Worm (Caenorhabditis elegans) whole organism, mixed stage, embryonic: ENCODE measurements around the gene nca-2.

Source experiments
- M03D4.4 ChIP-seq: sonication (generic microtip); optimal IDR thresholded peaks from 2 replicates; lab custom pipeline; 2017; ENCODE audit warnings: mild to moderate bottlenecking, missing genetic modification characterization, missing compliant biosample characterization
- bed-3 ChIP-seq: fragments of 200-800 bp; sonication (Bioruptor generic); optimal IDR thresholded peaks from 3 replicates; lab custom pipeline; 2018; ENCODE audit warnings: mild to moderate bottlenecking, missing genetic modification characterization, moderate library complexity, missing compliant biosample characterization
- blmp-1 ChIP-seq: fragments of 150-350 bp; optimal IDR thresholded peaks from 2 replicates; lab custom pipeline; 2014; ENCODE audit warnings: missing biosample characterization, missing genetic modification characterization
- ceh-39 ChIP-seq: fragments of 150-350 bp; optimal IDR thresholded peaks from 2 replicates; lab custom pipeline; 2014; ENCODE audit warnings: missing biosample characterization, missing genetic modification characterization
- ceh-43 ChIP-seq: fragments of 200-800 bp; sonication (Bioruptor generic); optimal IDR thresholded peaks from 2 replicates; lab custom pipeline; 2018; ENCODE audit warnings: mild to moderate bottlenecking, missing genetic modification characterization, moderate library complexity, missing compliant biosample characterization
- ceh-83 ChIP-seq: fragments of 200-800 bp; sonication (Bioruptor generic); optimal IDR thresholded peaks from 2 replicates; lab custom pipeline; 2018; ENCODE audit warnings: mild to moderate bottlenecking, missing genetic modification characterization, missing compliant biosample characterization
- ces-1 ChIP-seq: fragments of 150-350 bp; optimal IDR thresholded peaks from 2 replicates; lab custom pipeline; 2014; ENCODE audit warnings: missing biosample characterization, missing genetic modification reagents, missing genetic modification characterization
- cnd-1 ChIP-seq: fragments of 200-800 bp; sonication (Bioruptor generic); optimal IDR thresholded peaks from 2 replicates; lab custom pipeline; 2018; ENCODE audit warnings: mild to moderate bottlenecking, missing genetic modification characterization, missing compliant biosample characterization
- drap-1 ChIP-seq: fragments of 200-800 bp; sonication (Bioruptor generic); optimal IDR thresholded peaks from 3 replicates; lab custom pipeline; 2018; ENCODE audit warnings: mild to moderate bottlenecking, missing genetic modification characterization, missing compliant biosample characterization
- elt-1 ChIP-seq: sonication (generic microtip); optimal IDR thresholded peaks from 2 replicates; lab custom pipeline; 2017; ENCODE audit warnings: missing genetic modification characterization, mild to moderate bottlenecking, missing compliant biosample characterization, antibody characterized with exemption, moderate library complexity, borderline replicate concordance; ENCODE audit not compliant: insufficient read depth
- elt-3 ChIP-seq: fragments of 150-350 bp; optimal IDR thresholded peaks from 2 replicates; lab custom pipeline; 2014; ENCODE audit warnings: missing biosample characterization, missing genetic modification characterization
- flh-1 ChIP-seq: fragments of 200-800 bp; sonication (Bioruptor generic); optimal IDR thresholded peaks from 2 replicates; lab custom pipeline; 2018; ENCODE audit warnings: mild to moderate bottlenecking, missing genetic modification characterization, moderate library complexity, missing compliant biosample characterization
- ham-2 ChIP-seq: fragments of 200-800 bp; sonication (Bioruptor generic); optimal IDR thresholded peaks from 2 replicates; lab custom pipeline; 2018; ENCODE audit warnings: mild to moderate bottlenecking, missing genetic modification characterization, missing compliant biosample characterization
- hlh-1 ChIP-seq: fragments of 150-350 bp; optimal IDR thresholded peaks from 2 replicates; lab custom pipeline; 2014; ENCODE audit warnings: missing biosample characterization, missing genetic modification reagents, missing genetic modification characterization
- lin-13 ChIP-seq: fragments of 150-350 bp; optimal IDR thresholded peaks from 2 replicates; lab custom pipeline; 2014; ENCODE audit warnings: missing biosample characterization, missing genetic modification characterization
- lin-32 ChIP-seq: fragments of 200-800 bp; sonication (Bioruptor generic); optimal IDR thresholded peaks from 2 replicates; lab custom pipeline; 2018; ENCODE audit warnings: mild to moderate bottlenecking, missing genetic modification characterization, missing compliant biosample characterization
- lsy-2 ChIP-seq: fragments of 150-350 bp; optimal IDR thresholded peaks from 2 replicates; lab custom pipeline; 2014; ENCODE audit warnings: missing biosample characterization, missing genetic modification characterization
- mab-5 ChIP-seq: fragments of 150-350 bp; optimal IDR thresholded peaks from 2 replicates; lab custom pipeline; 2014; ENCODE audit warnings: missing biosample characterization, missing genetic modification characterization
- mep-1 ChIP-seq: fragments of 150-350 bp; optimal IDR thresholded peaks from 2 replicates; lab custom pipeline; 2017; ENCODE audit warnings: missing biosample characterization, missing genetic modification reagents, missing genetic modification characterization, inconsistent platforms
- mls-2 ChIP-seq: sonication (generic microtip); optimal IDR thresholded peaks from 2 replicates; lab custom pipeline; 2016; ENCODE audit warnings: mild to moderate bottlenecking, missing genetic modification characterization, moderate library complexity, missing compliant biosample characterization
- nhr-12 ChIP-seq: fragments of 150-350 bp; optimal IDR thresholded peaks from 2 replicates; lab custom pipeline; 2014; ENCODE audit warnings: missing biosample characterization, missing genetic modification characterization
- nhr-2 ChIP-seq: fragments of 150-350 bp; optimal IDR thresholded peaks from 2 replicates; lab custom pipeline; 2014; ENCODE audit warnings: missing biosample characterization, missing genetic modification characterization
- nhr-237 ChIP-seq: fragments of 150-350 bp; optimal IDR thresholded peaks from 2 replicates; lab custom pipeline; 2014; ENCODE audit warnings: missing biosample characterization, missing genetic modification characterization
- nhr-28 ChIP-seq: fragments of 150-350 bp; optimal IDR thresholded peaks from 2 replicates; lab custom pipeline; 2014; ENCODE audit warnings: missing biosample characterization, missing genetic modification characterization
- nhr-76 ChIP-seq: sonication (generic microtip); optimal IDR thresholded peaks from 2 replicates; lab custom pipeline; 2017; ENCODE audit warnings: missing biosample characterization, missing genetic modification characterization
- pha-4 ChIP-seq: fragments of 150-350 bp; optimal IDR thresholded peaks from 2 replicates; lab custom pipeline; 2018; ENCODE audit warnings: missing biosample characterization, missing genetic modification reagents, missing genetic modification characterization
- sem-2 ChIP-seq: fragments of 200-800 bp; sonication (Bioruptor generic); optimal IDR thresholded peaks from 2 replicates; lab custom pipeline; 2018; ENCODE audit warnings: mild to moderate bottlenecking, missing genetic modification characterization, missing compliant biosample characterization
- snpc-4 ChIP-seq: fragments of 150-350 bp; optimal IDR thresholded peaks from 2 replicates; lab custom pipeline; 2014; ENCODE audit warnings: missing biosample characterization, missing genetic modification characterization
- sptf-1 ChIP-seq: sonication (generic microtip); optimal IDR thresholded peaks from 2 replicates; lab custom pipeline; 2017; ENCODE audit warnings: mild to moderate bottlenecking, missing genetic modification characterization, moderate library complexity, missing compliant biosample characterization
- tbx-8 ChIP-seq: fragments of 200-800 bp; sonication (Bioruptor generic); optimal IDR thresholded peaks from 2 replicates; lab custom pipeline; 2018; ENCODE audit warnings: mild to moderate bottlenecking, missing genetic modification characterization, moderate library complexity, missing compliant biosample characterization
- unc-120 ChIP-seq: sonication (generic microtip); optimal IDR thresholded peaks from 2 replicates; lab custom pipeline; 2017; ENCODE audit warnings: missing genetic modification characterization, missing compliant biosample characterization; ENCODE audit not compliant: poor library complexity, severe bottlenecking
- unc-39 ChIP-seq: fragments of 150-350 bp; optimal IDR thresholded peaks from 2 replicates; lab custom pipeline; 2014; ENCODE audit warnings: missing biosample characterization, missing genetic modification characterization
- unc-62 ChIP-seq: fragments of 150-350 bp; optimal IDR thresholded peaks from 2 replicates; lab custom pipeline; 2014; ENCODE audit warnings: missing biosample characterization, missing genetic modification reagents, missing genetic modification characterization
- zip-8 ChIP-seq: fragments of 150-350 bp; optimal IDR thresholded peaks from 2 replicates; lab custom pipeline; 2014; ENCODE audit warnings: missing biosample characterization, missing genetic modification characterization
- ztf-11 ChIP-seq: fragments of 150-350 bp; optimal IDR thresholded peaks from 2 replicates; lab custom pipeline; 2014; ENCODE audit warnings: missing biosample characterization, missing genetic modification characterization

Gene nca-2

DNA sequence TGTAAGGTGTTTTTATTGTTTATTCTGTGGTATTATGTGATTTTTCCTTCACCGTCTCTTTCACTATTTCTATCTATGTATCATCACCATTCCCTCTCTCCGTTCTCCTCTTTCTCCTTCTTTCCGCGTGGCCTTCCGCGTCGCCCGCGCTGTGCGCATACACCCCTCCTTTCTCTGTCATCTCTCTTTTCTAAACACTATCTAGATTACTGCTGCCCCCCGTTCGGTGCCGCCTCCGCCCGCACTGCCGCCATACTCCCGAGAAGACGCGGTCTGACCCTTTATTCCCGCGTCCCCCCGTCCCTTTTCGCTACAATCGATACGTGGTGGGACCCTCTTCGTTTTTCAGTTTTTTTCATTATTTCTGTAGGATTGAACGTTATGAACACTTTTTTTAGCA lies 16.7 kb upstream of the nca-2 start:
- peak; percentile 31 for TF ChIP-seq flh-1 (GFP tag; lab: Kevin White, UChicago)
- TF ChIP-seq mep-1, result peak; percentile 46
- TF ChIP-seq M03D4.4 (tag; lab: Kevin White, UChicago), result peak; percentile 44
- TF ChIP-seq elt-1 (tag; lab: Kevin White, UChicago), result no peak
- TF ChIP-seq lin-32 (GFP tag; lab: Kevin White, UChicago), result no peak
- peak; percentile 51 for TF ChIP-seq mls-2 (tag; lab: Kevin White, UChicago)
- TF ChIP-seq sem-2 (GFP tag; lab: Kevin White, UChicago), result no peak
- peak; percentile 61 for TF ChIP-seq ham-2 (GFP tag; lab: Kevin White, UChicago)
- TF ChIP-seq snpc-4, result no peak
- no peak for TF ChIP-seq bed-3
- TF ChIP-seq drap-1, result peak; percentile 7
- TF ChIP-seq pha-4 (tag; lab: Kevin White, UChicago), result peak; percentile 46
- TF ChIP-seq nhr-28 (tag; lab: Kevin White, UChicago), result no peak
- TF ChIP-seq lin-13 (tag; lab: Kevin White, UChicago), result no peak
- TF ChIP-seq nhr-237 (tag; lab: Kevin White, UChicago), result no peak
- TF ChIP-seq ceh-83 (GFP tag; lab: Kevin White, UChicago), result no peak
- TF ChIP-seq sptf-1 (tag; lab: Kevin White, UChicago), result peak; percentile 49
- TF ChIP-seq zip-8 (tag; lab: Kevin White, UChicago), result no peak
- TF ChIP-seq nhr-12, result no peak
- TF ChIP-seq cnd-1, result no peak
- TF ChIP-seq nhr-76, result no peak
- no peak for TF ChIP-seq tbx-8 (GFP tag; lab: Kevin White, UChicago)
- TF ChIP-seq unc-39 (tag; lab: Kevin White, UChicago), result no peak
- TF ChIP-seq mab-5 (tag; lab: Kevin White, UChicago), result no peak
- no peak for TF ChIP-seq nhr-2 (tag; lab: Kevin White, UChicago)
- no peak for TF ChIP-seq ceh-39 (tag; lab: Kevin White, UChicago)
- TF ChIP-seq blmp-1, result no peak
- no peak for TF ChIP-seq ceh-43 (GFP tag; lab: Kevin White, UChicago)
- TF ChIP-seq hlh-1 (tag; lab: Kevin White, UChicago), result no peak
- no peak for TF ChIP-seq lsy-2 (tag; lab: Kevin White, UChicago)
- TF ChIP-seq unc-120 (tag; lab: Kevin White, UChicago), result peak; percentile 50
- no peak for TF ChIP-seq ces-1 (GFP tag; lab: Kevin White, UChicago)
- no peak for TF ChIP-seq elt-3 (tag; lab: Kevin White, UChicago)
- no peak for TF ChIP-seq unc-62 (GFP tag; lab: Kevin White, UChicago)
- no peak for TF ChIP-seq ztf-11 (tag; lab: Kevin White, UChicago)

DNA sequence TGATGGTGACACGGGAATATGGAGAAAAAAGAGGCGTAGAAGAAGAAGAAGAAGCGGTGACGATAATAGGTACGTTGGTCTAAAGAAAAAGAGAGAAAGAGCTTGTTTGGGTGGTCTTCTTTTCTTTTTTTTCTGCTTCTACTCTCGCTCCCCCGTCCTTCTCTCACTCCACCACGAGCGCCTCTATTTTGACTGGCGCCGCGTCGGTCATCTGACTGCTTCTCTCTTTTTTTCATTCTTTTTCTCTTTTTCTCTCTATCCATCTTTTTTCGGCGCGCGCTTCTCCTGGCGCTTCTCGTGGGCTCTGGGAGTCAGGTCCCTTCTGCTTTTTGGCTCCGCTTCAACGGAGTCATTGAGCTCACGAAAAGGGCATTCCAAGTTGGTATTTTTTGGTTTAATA lies 15.0 kb upstream of the nca-2 start:
- TF ChIP-seq tbx-8 (GFP tag; lab: Kevin White, UChicago), result no peak
- TF ChIP-seq ztf-11 (tag; lab: Kevin White, UChicago), result no peak
- no peak for TF ChIP-seq mep-1
- no peak for TF ChIP-seq lin-32 (GFP tag; lab: Kevin White, UChicago)
- TF ChIP-seq sem-2 (GFP tag; lab: Kevin White, UChicago), result no peak

DNA sequence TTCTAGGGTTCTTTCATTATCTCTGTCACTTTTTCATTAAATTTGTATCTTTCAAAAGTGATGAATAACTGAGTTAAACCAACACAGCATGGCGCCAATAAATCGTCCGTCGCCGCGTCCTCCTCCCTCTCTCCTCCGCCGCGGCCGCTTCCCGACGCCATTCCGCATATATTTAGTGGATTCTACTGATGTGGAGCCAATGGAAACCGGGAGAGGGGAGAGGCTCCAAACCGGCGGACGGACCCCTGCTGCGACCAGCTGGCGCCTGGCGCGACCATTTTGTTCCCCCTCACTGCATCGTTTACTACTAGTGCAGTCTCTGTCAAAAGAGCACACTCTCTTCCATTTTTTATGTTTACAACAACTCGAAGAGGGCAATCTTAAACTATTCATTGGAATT lies 14.2 kb upstream of the nca-2 start:
- no peak for TF ChIP-seq lsy-2 (tag; lab: Kevin White, UChicago)
- TF ChIP-seq lin-32 (GFP tag; lab: Kevin White, UChicago), result no peak
- no peak for TF ChIP-seq unc-62 (GFP tag; lab: Kevin White, UChicago)
- TF ChIP-seq unc-39 (tag; lab: Kevin White, UChicago), result no peak

ce11 chrIII:4951824-4952223 lies 13.5 kb upstream of the nca-2 start, which contains the start of gene flh-2:
TSS of gene flh-2 (plus strand) at chrIII:4952124.
- TF ChIP-seq ces-1 (GFP tag; lab: Kevin White, UChicago) (no peak), unc-39 (tag; lab: Kevin White, UChicago) (no peak), elt-1 (tag; lab: Kevin White, UChicago) (no peak), drap-1 (no peak), ham-2 (GFP tag; lab: Kevin White, UChicago) (no peak), ztf-11 (tag; lab: Kevin White, UChicago) (no peak), nhr-28 (tag; lab: Kevin White, UChicago) (no peak), flh-1 (GFP tag; lab: Kevin White, UChicago) (no peak), nhr-2 (tag; lab: Kevin White, UChicago) (no peak), blmp-1 (no peak), lin-32 (GFP tag; lab: Kevin White, UChicago) (no peak), ceh-43 (GFP tag; lab: Kevin White, UChicago) (no peak), ceh-39 (tag; lab: Kevin White, UChicago) (no peak), mep-1 (no peak)
